Fruit fly (Drosophila melanogaster) whole organism, prepupa: ENCODE measurements around the gene gNacalpha.

ENCODE experiments used
- Sox102F ChIP-seq: fragments of 200-800 bp; sonication (Bioruptor generic); optimal IDR thresholded peaks from 2 replicates; lab custom pipeline; 2016; ENCODE audit warnings: missing biosample characterization, mild to moderate bottlenecking, missing genetic modification characterization
- salr ChIP-seq, 2 experiments: fragments of 200-800 bp; sonication (Bioruptor generic); optimal IDR thresholded peaks; 3 replicates each; lab custom pipeline; 2016 to 2018; ENCODE audit warnings: missing biosample characterization in 2 of 2, missing genetic modification characterization in 2 of 2, mild to moderate bottlenecking in 1 of 2

DNA sequence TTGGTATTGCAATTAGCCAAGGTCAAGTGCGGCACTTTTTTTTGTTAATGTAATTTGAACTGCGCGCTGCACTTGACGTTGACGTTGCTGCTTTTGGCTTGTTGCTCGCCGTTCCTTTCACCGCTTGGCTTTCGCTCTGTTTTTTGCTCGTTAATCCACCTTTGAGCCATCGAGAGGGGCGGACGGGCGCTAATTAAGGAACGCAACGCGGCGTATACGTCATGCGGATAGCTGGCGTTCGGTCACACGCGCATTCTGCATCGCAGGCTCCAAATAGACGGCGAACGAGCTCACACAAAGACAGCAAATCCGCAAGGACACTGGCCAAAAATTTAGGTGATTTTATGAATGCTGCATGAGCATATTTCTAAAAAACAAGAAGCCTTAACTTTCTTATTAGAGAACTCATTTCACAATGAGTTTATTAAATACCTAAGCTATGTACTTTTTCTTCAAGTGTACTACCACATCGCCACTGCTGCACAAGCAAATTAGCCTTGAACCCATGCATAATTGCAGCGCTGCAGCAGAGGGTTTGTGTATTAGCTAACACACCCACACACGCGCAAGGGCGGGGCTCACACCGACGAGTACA is 49.4 kb downstream of the gNacalpha start:
- TF ChIP-seq salr (GFP tag; optimal IDR thresholded peaks at IDR 0.05; lab: Kevin White, UChicago) = no peak
- TF ChIP-seq Sox102F = no peak
